Fruit fly (Drosophila melanogaster): Measurements from ENCODE around the gene CG17896.
A peak's percentile ranks its signal among the peaks of the same experiment; 100 is the strongest.

Gene CG17896

dm6 chrX:526479-527071, 33.3 kb upstream of the CG17896 start (continued):
- 0 out of 2 replicates have a peak, but pooled peaks have one; percentile 41 for TF ChIP-seq sens-2 (GFP tag; IDR thresholded peaks at IDR 0.05)
- peak; percentile 30 for TF ChIP-seq CG2875 (GFP tag; optimal IDR thresholded peaks at IDR 0.05)
- TF ChIP-seq CG6683 (GFP tag; optimal IDR thresholded peaks at IDR 0.05) = no peak
- no peak for TF ChIP-seq Nf-YC (tag; optimal IDR thresholded peaks at IDR 0.05)
- no peak; the same call in 1 of the 2 replicates for TF ChIP-seq CG9215 (GFP tag; IDR thresholded peaks at IDR 0.05)
- peak; percentile 47 for TF ChIP-seq CG6254 (GFP tag; optimal IDR thresholded peaks at IDR 0.05)
- TF ChIP-seq zen (tag; optimal IDR thresholded peaks at IDR 0.05) = peak; percentile 97
- peak; percentile 61 for TF ChIP-seq row (GFP tag; IDR thresholded peaks at IDR 0.05)
- peak; percentile 25 for TF ChIP-seq CG11504 (tag; optimal IDR thresholded peaks at IDR 0.05)
- peak; percentile 42 for TF ChIP-seq CG12236 (GFP tag; optimal IDR thresholded peaks at IDR 0.05)
- TF ChIP-seq Dad (GFP tag; optimal IDR thresholded peaks at IDR 0.05) = peak; percentile 26
- no peak for TF ChIP-seq BtbVII (GFP tag; optimal IDR thresholded peaks at IDR 0.05)
- 0 out of 2 replicates have a peak, but pooled peaks have one; percentile 20 for TF ChIP-seq Rx (GFP tag; IDR thresholded peaks at IDR 0.05)
- TF ChIP-seq Six4 (GFP tag; optimal IDR thresholded peaks at IDR 0.05) = peak; percentile 37
- peak; percentile 57 for TF ChIP-seq jumu (GFP tag; optimal IDR thresholded peaks at IDR 0.05)
- peak; percentile 48 for TF ChIP-seq onecut (GFP tag; IDR thresholded peaks at IDR 0.05)
- no peak for TF ChIP-seq CG6765 (GFP tag; optimal IDR thresholded peaks at IDR 0.05)
- no peak for TF ChIP-seq Atf6 (GFP tag; IDR thresholded peaks at IDR 0.05)
- peak; percentile 79 for TF ChIP-seq CG15479 (GFP tag; optimal IDR thresholded peaks at IDR 0.05)
- TF ChIP-seq Bdp1 (GFP tag; optimal IDR thresholded peaks at IDR 0.05) = peak; percentile 9
- peak; percentile 95 for TF ChIP-seq sens (GFP tag)
- TF ChIP-seq insv (GFP tag; optimal IDR thresholded peaks at IDR 0.05) = peak in 1 of 2 experiments; percentile 84
- TF ChIP-seq Nf-YB (GFP tag; optimal IDR thresholded peaks at IDR 0.05) = peak; percentile 32
- no peak for TF ChIP-seq CG16779 (GFP tag; IDR thresholded peaks at IDR 0.05)
- peak; percentile 88 for TF ChIP-seq CG1603 (tag; optimal IDR thresholded peaks at IDR 0.05)
- peak; percentile 69 for TF ChIP-seq gsb-n (tag; optimal IDR thresholded peaks at IDR 0.05)
- no peak for TF ChIP-seq sc (optimal IDR thresholded peaks at IDR 0.05)
- TF ChIP-seq sc (GFP tag; optimal IDR thresholded peaks at IDR 0.05) = no peak
- peak; percentile 27 for TF ChIP-seq jing (GFP tag; optimal IDR thresholded peaks at IDR 0.05)
- TF ChIP-seq MESR4 (GFP tag; optimal IDR thresholded peaks at IDR 0.05) = no peak
- TF ChIP-seq HLH3B (GFP tag; IDR thresholded peaks at IDR 0.05) = no peak
- peak; percentile 95 for TF ChIP-seq ac (GFP tag; optimal IDR thresholded peaks at IDR 0.05)
- TF ChIP-seq CG7271 (tag; optimal IDR thresholded peaks at IDR 0.05) = peak; percentile 90
- TF ChIP-seq CG1792 (GFP tag; optimal IDR thresholded peaks at IDR 0.05) = no peak
- no peak for TF ChIP-seq CG18599 (GFP tag; optimal IDR thresholded peaks at IDR 0.05)
- no peak for TF ChIP-seq CG4360 (GFP tag; IDR thresholded peaks at IDR 0.05)
- TF ChIP-seq dati (GFP tag; IDR thresholded peaks at IDR 0.05) = no peak
- TF ChIP-seq az2 (GFP tag; optimal IDR thresholded peaks at IDR 0.05) = peak; percentile 43
- peak; percentile 44 for TF ChIP-seq tx (GFP tag; optimal IDR thresholded peaks at IDR 0.05)
- TF ChIP-seq Side (GFP tag; optimal IDR thresholded peaks at IDR 0.05) = peak; percentile 77
- TF ChIP-seq CG8290 (GFP tag; optimal IDR thresholded peaks at IDR 0.05) = peak; percentile 42
- peak in 1 of 2 experiments; percentile 8 for TF ChIP-seq CG8290 (tag; optimal IDR thresholded peaks at IDR 0.05)
- TF ChIP-seq CG16863 (GFP tag; optimal IDR thresholded peaks at IDR 0.05) = peak; percentile 64
- TF ChIP-seq zen2 (GFP tag; IDR thresholded peaks at IDR 0.05; ENCODE audit: partially characterized antibody) = no peak
- peak; percentile 65 for TF ChIP-seq Atf-2 (GFP tag; optimal IDR thresholded peaks at IDR 0.05)
- peak; percentile 67 for TF ChIP-seq CG8089 (GFP tag; optimal IDR thresholded peaks at IDR 0.05)
- peak; percentile 89 for TF ChIP-seq Elba2 (GFP tag; optimal IDR thresholded peaks at IDR 0.05)
- TF ChIP-seq CG4707 (GFP tag; optimal IDR thresholded peaks at IDR 0.05) = no peak
- peak; percentile 8 for TF ChIP-seq HmgD (GFP tag; optimal IDR thresholded peaks at IDR 0.05)
- TF ChIP-seq lmd (GFP tag; IDR thresholded peaks at IDR 0.05) = peak; percentile 41; the same call in 1 of the 2 replicates
- TF ChIP-seq CHES-1-like (GFP tag; optimal IDR thresholded peaks at IDR 0.05) = peak; percentile 31

Data from whole organism, embryonic.